Worm (Caenorhabditis elegans): ENCODE results near the gene F59A1.15.

Gene F59A1.15

ce11 chrV:17664367-17664766 is 19.3 kb downstream of the F59A1.15 start:
- no peak for TF ChIP-seq hmg-11 (tag; optimal IDR thresholded peaks at IDR 0.05)
- TF ChIP-seq tbx-2 (tag; optimal IDR thresholded peaks at IDR 0.05) = no peak
- no peak for TF ChIP-seq nhr-237 (tag; optimal IDR thresholded peaks at IDR 0.05)
- TF ChIP-seq fkh-10 (GFP tag; optimal IDR thresholded peaks at IDR 0.05) = no peak
- TF ChIP-seq ceh-9 (tag; optimal IDR thresholded peaks at IDR 0.05) = no peak
- TF ChIP-seq nfya-1 (tag; optimal IDR thresholded peaks at IDR 0.05; ENCODE audit: insufficient read depth) = no peak
- TF ChIP-seq lsy-12 (tag; optimal IDR thresholded peaks at IDR 0.05) = no peak
- TF ChIP-seq nhr-12 (tag; optimal IDR thresholded peaks at IDR 0.05) = no peak
- TF ChIP-seq snpc-4 (tag; optimal IDR thresholded peaks at IDR 0.05) = no peak
- TF ChIP-seq daf-12 (tag; optimal IDR thresholded peaks at IDR 0.05) = no peak
- TF ChIP-seq nhr-25 (tag; optimal IDR thresholded peaks at IDR 0.05) = no peak
- TF ChIP-seq sea-2 (GFP tag; optimal IDR thresholded peaks at IDR 0.05) = no peak
- TF ChIP-seq elt-2 (tag; optimal IDR thresholded peaks at IDR 0.05) = no peak
- TF ChIP-seq nhr-76 (tag; optimal IDR thresholded peaks at IDR 0.05) = no peak
- no peak for TF ChIP-seq pha-4 (tag; optimal IDR thresholded peaks at IDR 0.05)
- TF ChIP-seq nhr-43 (tag; optimal IDR thresholded peaks at IDR 0.05; ENCODE audit: poor library complexity, severe bottlenecking) = no peak
- no peak for TF ChIP-seq egl-27 (tag; optimal IDR thresholded peaks at IDR 0.05)
- TF ChIP-seq nhr-23 (tag; optimal IDR thresholded peaks at IDR 0.05) = no peak
- TF ChIP-seq nhr-28 (tag; optimal IDR thresholded peaks at IDR 0.05) = no peak

ce11 chrV:17662260-17662659 is 21.4 kb downstream of the F59A1.15 start:
- TF ChIP-seq mml-1 (tag; optimal IDR thresholded peaks at IDR 0.05) (no peak), R02D3.7 (tag; optimal IDR thresholded peaks at IDR 0.05) (no peak), pqm-1 (tag; optimal IDR thresholded peaks at IDR 0.05) (peak; percentile 81), elt-2 (tag; optimal IDR thresholded peaks at IDR 0.05) (peak; percentile 96)

ce11 chrV:17660003-17660402 is 23.7 kb downstream of the F59A1.15 start, which contains the start of gene dgat-2:
TSS of gene dgat-2 (plus strand) at chrV:17660303.
- TF ChIP-seq pha-4 (tag; optimal IDR thresholded peaks at IDR 0.05) (no peak), ama-1 (optimal IDR thresholded peaks at IDR 0.05) (no peak), snpc-4 (tag; optimal IDR thresholded peaks at IDR 0.05) (no peak), ceh-9 (tag; optimal IDR thresholded peaks at IDR 0.05) (no peak), fkh-2 (tag; optimal IDR thresholded peaks at IDR 0.05) (no peak), sea-2 (GFP tag; optimal IDR thresholded peaks at IDR 0.05) (no peak), nhr-23 (tag; optimal IDR thresholded peaks at IDR 0.05) (no peak), nhr-43 (tag; optimal IDR thresholded peaks at IDR 0.05; ENCODE audit: poor library complexity, severe bottlenecking) (no peak), ceh-16 (tag; optimal IDR thresholded peaks at IDR 0.05) (no peak), lin-15B (tag; optimal IDR thresholded peaks at IDR 0.05) (no peak), egl-5 (tag; optimal IDR thresholded peaks at IDR 0.05) (no peak), egl-27 (tag; optimal IDR thresholded peaks at IDR 0.05) (no peak), skn-1 (tag; optimal IDR thresholded peaks at IDR 0.05) (no peak), daf-12 (tag; optimal IDR thresholded peaks at IDR 0.05) (no peak), ceh-28 (tag; optimal IDR thresholded peaks at IDR 0.05) (no peak), eor-1 (tag; optimal IDR thresholded peaks at IDR 0.05) (no peak), nhr-25 (tag; optimal IDR thresholded peaks at IDR 0.05) (no peak), pqm-1 (tag; optimal IDR thresholded peaks at IDR 0.05) (no peak), elt-1 (tag; optimal IDR thresholded peaks at IDR 0.05) (no peak)

- no peak for TF ChIP-seq elt-3 (tag; optimal IDR thresholded peaks at IDR 0.05)
- TF ChIP-seq fkh-2 (tag; optimal IDR thresholded peaks at IDR 0.05) = no peak
- no peak for TF ChIP-seq ztf-4 (tag; optimal IDR thresholded peaks at IDR 0.05)
- no peak for TF ChIP-seq tbx-2 (tag; optimal IDR thresholded peaks at IDR 0.05)
- TF ChIP-seq nhr-67 (tag; optimal IDR thresholded peaks at IDR 0.05) = no peak
- TF ChIP-seq ceh-28 (tag; optimal IDR thresholded peaks at IDR 0.05) = peak; percentile 60
- TF ChIP-seq nhr-76 (tag; optimal IDR thresholded peaks at IDR 0.05) = no peak
- no peak for TF ChIP-seq nhr-28 (tag; optimal IDR thresholded peaks at IDR 0.05)
- TF ChIP-seq ceh-82 (tag; optimal IDR thresholded peaks at IDR 0.05) = no peak
- TF ChIP-seq jun-1 (tag; optimal IDR thresholded peaks at IDR 0.05) = peak; percentile 87
- TF ChIP-seq ztf-11 (tag; optimal IDR thresholded peaks at IDR 0.05) = no peak
- TF ChIP-seq nhr-12 (tag; optimal IDR thresholded peaks at IDR 0.05) = no peak
- peak; percentile 100 for TF ChIP-seq elt-2 (tag; optimal IDR thresholded peaks at IDR 0.05)
- no peak for TF ChIP-seq nhr-77 (tag; optimal IDR thresholded peaks at IDR 0.05)
- no peak for TF ChIP-seq mml-1 (tag; optimal IDR thresholded peaks at IDR 0.05)
- peak; percentile 14 for TF ChIP-seq snpc-4 (tag; optimal IDR thresholded peaks at IDR 0.05)
- TF ChIP-seq daf-12 (tag; optimal IDR thresholded peaks at IDR 0.05) = no peak
- no peak for TF ChIP-seq fos-1 (tag; optimal IDR thresholded peaks at IDR 0.05)
- TF ChIP-seq ceh-9 (tag; optimal IDR thresholded peaks at IDR 0.05) = no peak
- TF ChIP-seq fkh-10 (GFP tag; optimal IDR thresholded peaks at IDR 0.05) = no peak
- TF ChIP-seq ceh-16 (tag; optimal IDR thresholded peaks at IDR 0.05) = no peak
- peak; percentile 99 for TF ChIP-seq pqm-1 (tag; optimal IDR thresholded peaks at IDR 0.05)
- no peak for TF ChIP-seq ama-1 (optimal IDR thresholded peaks at IDR 0.05)
- TF ChIP-seq R02D3.7 (tag; optimal IDR thresholded peaks at IDR 0.05) = no peak
- no peak for TF ChIP-seq skn-1 (tag; optimal IDR thresholded peaks at IDR 0.05)
- no peak for TF ChIP-seq unc-39 (tag; optimal IDR thresholded peaks at IDR 0.05)
- TF ChIP-seq lin-15B (tag; optimal IDR thresholded peaks at IDR 0.05) = no peak
- TF ChIP-seq nfya-1 (tag; optimal IDR thresholded peaks at IDR 0.05; ENCODE audit: insufficient read depth) = no peak
- no peak for TF ChIP-seq aly-2 (tag; optimal IDR thresholded peaks at IDR 0.05)
- TF ChIP-seq pha-4 (tag; optimal IDR thresholded peaks at IDR 0.05) = peak; percentile 71
Measured at ce11 chrV:17659228-17659627, 24.4 kb downstream of the F59A1.15 start, which contains the start of gene fbxa-108. TSS of gene fbxa-108 (minus strand) at chrV:17659385.
